Fruit fly (Drosophila melanogaster): ENCODE measurements around the gene CG9578.

CG9578 gene

dm6 chrX:20169898-20170297 lies at the start of gene CG9578, which contains the start of gene CG9581 (continued):
- TF ChIP-seq CG6854 (GFP tag; optimal IDR thresholded peaks at IDR 0.05) (no peak), Jarid2 (GFP tag; optimal IDR thresholded peaks at IDR 0.05) (no peak), Fer1 (GFP tag; optimal IDR thresholded peaks at IDR 0.05) (no peak), gt (GFP tag; IDR thresholded peaks at IDR 0.05) (no peak), psq (GFP tag; optimal IDR thresholded peaks at IDR 0.05) (no peak), repo (GFP tag; optimal IDR thresholded peaks at IDR 0.05) (no peak), Kr (GFP tag; optimal IDR thresholded peaks at IDR 0.05) (no peak), CG3407 (GFP tag; optimal IDR thresholded peaks at IDR 0.05) (no peak), amos (GFP tag; IDR thresholded peaks at IDR 0.05; ENCODE audit: partially characterized antibody) (peak; percentile 63), otp (GFP tag; IDR thresholded peaks at IDR 0.05) (no peak), HLH4C (GFP tag; IDR thresholded peaks at IDR 0.05; ENCODE audit: partially characterized antibody) (peak; percentile 79), wdn (GFP tag; IDR thresholded peaks at IDR 0.05) (no peak), CG12299 (tag; optimal IDR thresholded peaks at IDR 0.05) (no peak), BtbVII (GFP tag; optimal IDR thresholded peaks at IDR 0.05) (no peak), zf30C (GFP tag; optimal IDR thresholded peaks at IDR 0.05) (no peak), sima (GFP tag; optimal IDR thresholded peaks at IDR 0.05) (no peak), phol (tag; optimal IDR thresholded peaks at IDR 0.05) (peak; percentile 26), Abd-B (GFP tag; optimal IDR thresholded peaks at IDR 0.05) (no peak), CG13424 (tag; optimal IDR thresholded peaks at IDR 0.05) (no peak), bcd (GFP tag; optimal IDR thresholded peaks at IDR 0.05) (no peak), lov (optimal IDR thresholded peaks at IDR 0.05) (no peak), lov (GFP tag; IDR thresholded peaks at IDR 0.05) (no peak), CG31224 (GFP tag; IDR thresholded peaks at IDR 0.05) (no peak), CG13287 (GFP tag; IDR thresholded peaks at IDR 0.05; ENCODE audit: partially characterized antibody) (peak; percentile 83), HLHmδ (GFP tag; optimal IDR thresholded peaks at IDR 0.05) (no peak), CG11247 (GFP tag; IDR thresholded peaks at IDR 0.05) (no peak), cg (GFP tag; optimal IDR thresholded peaks at IDR 0.05) (no peak), CG16813 (GFP tag; IDR thresholded peaks at IDR 0.05; ENCODE audit: partially characterized antibody) (peak; percentile 72), kah (GFP tag; optimal IDR thresholded peaks at IDR 0.05) (no peak), CoRest (tag; optimal IDR thresholded peaks at IDR 0.05) (peak; percentile 40), Opbp (GFP tag; IDR thresholded peaks at IDR 0.05; ENCODE audit: partially characterized antibody) (peak; percentile 51; the same call in 2 of the 3 replicates), CG4282 (GFP tag; optimal IDR thresholded peaks at IDR 0.05) (no peak), H2.0 (GFP tag; IDR thresholded peaks at IDR 0.05) (no peak), Med (GFP tag) (peak; percentile 37), emc (GFP tag; optimal IDR thresholded peaks at IDR 0.05) (no peak), CG17361 (GFP tag; IDR thresholded peaks at IDR 0.05) (0 out of 3 replicates have a peak, but pooled peaks have one; percentile 9), pita (GFP tag; optimal IDR thresholded peaks at IDR 0.05) (no peak), CG12155 (GFP tag; optimal IDR thresholded peaks at IDR 0.05) (no peak), Blimp-1 (GFP tag; optimal IDR thresholded peaks at IDR 0.05) (no peak), Vsx1 (GFP tag; optimal IDR thresholded peaks at IDR 0.05) (no peak), CG14050 (GFP tag; IDR thresholded peaks at IDR 0.05) (no peak), CG4404 (GFP tag; IDR thresholded peaks at IDR 0.05) (no peak), hkb (optimal IDR thresholded peaks at IDR 0.05) (no peak), hkb (GFP tag; IDR thresholded peaks at IDR 0.05) (no peak), CG9437 (GFP tag; optimal IDR thresholded peaks at IDR 0.05) (no peak), CG9932 (GFP tag; IDR thresholded peaks at IDR 0.05) (0 out of 2 replicates have a peak, but pooled peaks have one; percentile 16), pzg (GFP tag; optimal IDR thresholded peaks at IDR 0.05) (peak; percentile 51), CG18619 (GFP tag; optimal IDR thresholded peaks at IDR 0.05) (no peak), Nf-YA (GFP tag; IDR thresholded peaks at IDR 0.05) (no peak), CG5953 (GFP tag; IDR thresholded peaks at IDR 0.05) (no peak), aop (GFP tag; IDR thresholded peaks at IDR 0.05) (no peak), ttk (GFP tag; IDR thresholded peaks at IDR 0.05) (no peak)
